Worm (Caenorhabditis elegans) whole organism, L4 larva: ENCODE data around the gene srlf-21.

ENCODE experiments used
- D1046.2 ChIP-seq: fragments of 200-800 bp; sonication (Bioruptor generic); IDR thresholded peaks from 2 replicates; pipeline ENCODE4 v1.3.6; 2022; ENCODE audit warnings: missing genetic modification characterization, missing compliant biosample characterization
- F10B5.3 ChIP-seq: sonication (generic microtip); optimal IDR thresholded peaks from 2 replicates; lab custom pipeline; 2016; ENCODE audit warnings: mild to moderate bottlenecking, missing genetic modification characterization, missing compliant biosample characterization
- F26F4.8 ChIP-seq: fragments of 200-800 bp; sonication (Bioruptor generic); conservative IDR thresholded peaks from 2 replicates; pipeline ENCODE4 v1.3.6; 2022; ENCODE audit warnings: missing genetic modification characterization, missing compliant biosample characterization
- F37D6.2 ChIP-seq: sonication (generic microtip); optimal IDR thresholded peaks from 2 replicates; lab custom pipeline; 2016; ENCODE audit warnings: mild to moderate bottlenecking, missing genetic modification characterization, missing compliant biosample characterization
- F44E2.7 ChIP-seq: fragments of 200-800 bp; sonication (Bioruptor generic); IDR thresholded peaks from 2 replicates; pipeline ENCODE4 v2.1.2; 2022; ENCODE audit warnings: missing genetic modification characterization, missing compliant biosample characterization
- R02D3.7 ChIP-seq: fragments of 150-350 bp; sonication (generic microtip); optimal IDR thresholded peaks from 3 replicates; lab custom pipeline; 2014; ENCODE audit warnings: missing biosample characterization, missing genetic modification characterization
- Y48G9A.11 ChIP-seq: fragments of 200-800 bp; sonication (Bioruptor generic); IDR thresholded peaks from 2 replicates; pipeline ENCODE4 v1.3.6; 2022; ENCODE audit warnings: missing genetic modification reagents, missing genetic modification characterization, missing compliant biosample characterization
- Y75B8A.6 ChIP-seq: fragments of 200-800 bp; sonication (Bioruptor generic); IDR thresholded peaks from 2 replicates; pipeline ENCODE4 v1.3.6; 2022; ENCODE audit warnings: missing genetic modification reagents, missing genetic modification characterization, missing compliant biosample characterization
- ZK337.2 ChIP-seq: fragments of 200-800 bp; sonication (Bioruptor generic); IDR thresholded peaks from 2 replicates; pipeline ENCODE4 v1.3.6; 2022; ENCODE audit warnings: missing genetic modification reagents, missing genetic modification characterization, missing compliant biosample characterization
- aha-1 ChIP-seq: fragments of 150-350 bp; peaks from one replicate; lab custom pipeline; 2014; ENCODE audit warnings: missing biosample characterization, missing genetic modification characterization
- aly-2 ChIP-seq: sonication (generic microtip); optimal IDR thresholded peaks from 2 replicates; lab custom pipeline; 2018; ENCODE audit warnings: missing biosample characterization, missing genetic modification characterization
- ceh-28 ChIP-seq: fragments of 150-350 bp; optimal IDR thresholded peaks from 2 replicates; lab custom pipeline; 2014; ENCODE audit warnings: missing biosample characterization, missing genetic modification reagents, missing genetic modification characterization
- cey-2 ChIP-seq: sonication (generic microtip); optimal IDR thresholded peaks from 3 replicates; lab custom pipeline; 2017; ENCODE audit warnings: missing genetic modification characterization, mild to moderate bottlenecking, missing compliant biosample characterization, antibody characterized with exemption, borderline replicate concordance; ENCODE audit not compliant: insufficient read depth
- duxl-1 ChIP-seq: sonication (generic microtip); optimal IDR thresholded peaks from 2 replicates; lab custom pipeline; 2016; ENCODE audit warnings: mild to moderate bottlenecking, missing genetic modification characterization, moderate library complexity, missing compliant biosample characterization; ENCODE audit not compliant: poor library complexity
- fkh-10 ChIP-seq: fragments of 150-350 bp; optimal IDR thresholded peaks from 2 replicates; lab custom pipeline; 2014; ENCODE audit warnings: missing biosample characterization, missing genetic modification reagents, missing genetic modification characterization
- gei-8 ChIP-seq: fragments of 200-800 bp; sonication (Bioruptor generic); optimal IDR thresholded peaks from 2 replicates; lab custom pipeline; 2018; ENCODE audit warnings: mild to moderate bottlenecking, missing genetic modification characterization, missing compliant biosample characterization
- hlh-30 ChIP-seq: sonication (generic microtip); optimal IDR thresholded peaks from 2 replicates; lab custom pipeline; 2017; ENCODE audit warnings: antibody characterized with exemption, mild to moderate bottlenecking, missing genetic modification characterization, missing compliant biosample characterization; ENCODE audit not compliant: insufficient read depth
- lim-7 ChIP-seq: fragments of 200-800 bp; sonication (Bioruptor generic); IDR thresholded peaks from 2 replicates; pipeline ENCODE4 v1.3.6; 2022; ENCODE audit warnings: missing genetic modification characterization, missing compliant biosample characterization
- lin-1 ChIP-seq: fragments of 200-800 bp; sonication (Bioruptor generic); IDR thresholded peaks from 2 replicates; pipeline ENCODE4 v1.3.6; 2022; ENCODE audit warnings: missing genetic modification reagents, missing genetic modification characterization, missing compliant biosample characterization
- lin-29 ChIP-seq: fragments of 200-800 bp; sonication (Bioruptor generic); IDR thresholded peaks from 2 replicates; pipeline ENCODE4 v1.3.6; 2022; ENCODE audit warnings: missing genetic modification reagents, missing genetic modification characterization, missing compliant biosample characterization
- lir-3 ChIP-seq: sonication (generic microtip); optimal IDR thresholded peaks from 2 replicates; lab custom pipeline; 2016; ENCODE audit warnings: mild to moderate bottlenecking, missing genetic modification characterization, missing compliant biosample characterization
- madf-5 ChIP-seq, 2 experiments: fragments of 200-800 bp; sonication (Bioruptor generic); IDR thresholded peaks; 2 replicates each; pipeline ENCODE4 v1.3.6; 2022; ENCODE audit warnings: missing compliant biosample characterization in 2 of 2, missing genetic modification characterization in 2 of 2
- madf-9 ChIP-seq: fragments of 200-800 bp; sonication (Bioruptor generic); conservative IDR thresholded peaks from 2 replicates; pipeline ENCODE4 v1.3.6; 2022; ENCODE audit warnings: missing genetic modification reagents, missing genetic modification characterization, missing compliant biosample characterization
- mep-1 ChIP-seq: fragments of 150-350 bp; sonication (generic microtip); optimal IDR thresholded peaks from 3 replicates; lab custom pipeline; 2014; ENCODE audit warnings: missing biosample characterization, missing genetic modification characterization
- nhr-102 ChIP-seq: sonication (generic microtip); optimal IDR thresholded peaks from 2 replicates; lab custom pipeline; 2016; ENCODE audit warnings: mild to moderate bottlenecking, missing genetic modification characterization, moderate library complexity, missing compliant biosample characterization
- php-3 ChIP-seq: fragments of 200-800 bp; sonication (Bioruptor generic); IDR thresholded peaks from 2 replicates; pipeline ENCODE4 v1.3.6; 2022; ENCODE audit warnings: missing genetic modification reagents, missing genetic modification characterization, missing compliant biosample characterization
- saeg-2 ChIP-seq: fragments of 200-800 bp; sonication (Bioruptor generic); IDR thresholded peaks from 2 replicates; pipeline ENCODE4 v1.3.6; 2022; ENCODE audit warnings: missing genetic modification reagents, missing genetic modification characterization, missing compliant biosample characterization
- set-16 ChIP-seq: fragments of 200-800 bp; sonication (Bioruptor generic); IDR thresholded peaks from 2 replicates; pipeline ENCODE4 v1.3.6; 2022; ENCODE audit warnings: missing genetic modification reagents, missing genetic modification characterization, missing compliant biosample characterization
- snpc-1.2 ChIP-seq: fragments of 200-800 bp; sonication (Bioruptor generic); IDR thresholded peaks from 2 replicates; pipeline ENCODE4 v1.3.6; 2022; ENCODE audit warnings: missing genetic modification reagents, missing genetic modification characterization, missing compliant biosample characterization
- unc-39 ChIP-seq: sonication (generic microtip); optimal IDR thresholded peaks from 2 replicates; lab custom pipeline; 2017; ENCODE audit warnings: missing biosample characterization, missing genetic modification characterization
- zip-11 ChIP-seq: fragments of 200-800 bp; sonication (Bioruptor generic); IDR thresholded peaks from 2 replicates; pipeline ENCODE4 v1.3.6; 2022; ENCODE audit warnings: missing genetic modification characterization, missing compliant biosample characterization
- zip-2 ChIP-seq: fragments of 150-350 bp; optimal IDR thresholded peaks from 2 replicates; lab custom pipeline; 2014; ENCODE audit warnings: missing biosample characterization, missing genetic modification characterization

The srlf-21 gene

ce11 chrV:890423-890822 lies at the start of gene srlf-21:
Gene srlf-21, minus strand, starts transcription at chrV:890523.
- TF ChIP-seq madf-5 (GFP tag; IDR thresholded peaks at IDR 0.05; lab: Robert Waterston, UW) = no peak
- TF ChIP-seq mep-1 (tag; lab: Kevin White, UChicago) = no peak
- TF ChIP-seq lir-3 (tag; lab: Kevin White, UChicago) = no peak
- no peak for TF ChIP-seq nhr-102 (tag; lab: Kevin White, UChicago)
- no peak for TF ChIP-seq zip-2 (tag; lab: Kevin White, UChicago)
- no peak for TF ChIP-seq R02D3.7 (tag; lab: Kevin White, UChicago)
- no peak for TF ChIP-seq hlh-30 (tag; lab: Kevin White, UChicago)
- TF ChIP-seq madf-9 (GFP tag; lab: Robert Waterston, UW) = no peak
- TF ChIP-seq Y48G9A.11 (GFP tag; lab: Robert Waterston, UW) = no peak
- TF ChIP-seq php-3 = no peak
- TF ChIP-seq unc-39 = no peak
- TF ChIP-seq gei-8 = no peak
- no peak for TF ChIP-seq F37D6.2
- no peak for TF ChIP-seq lin-29 (GFP tag; lab: Robert Waterston, UW)
- TF ChIP-seq ZK337.2 (GFP tag; lab: Robert Waterston, UW) = no peak
- TF ChIP-seq F10B5.3 (tag; lab: Kevin White, UChicago) = no peak

ce11 chrV:939341-939740 lies 49.0 kb upstream of the srlf-21 start:
- no peak for TF ChIP-seq snpc-1.2
- TF ChIP-seq Y75B8A.6 = no peak
- TF ChIP-seq aly-2 (tag; lab: Kevin White, UChicago) = no peak
- TF ChIP-seq, all 104 proteins: peak for 0

DNA sequence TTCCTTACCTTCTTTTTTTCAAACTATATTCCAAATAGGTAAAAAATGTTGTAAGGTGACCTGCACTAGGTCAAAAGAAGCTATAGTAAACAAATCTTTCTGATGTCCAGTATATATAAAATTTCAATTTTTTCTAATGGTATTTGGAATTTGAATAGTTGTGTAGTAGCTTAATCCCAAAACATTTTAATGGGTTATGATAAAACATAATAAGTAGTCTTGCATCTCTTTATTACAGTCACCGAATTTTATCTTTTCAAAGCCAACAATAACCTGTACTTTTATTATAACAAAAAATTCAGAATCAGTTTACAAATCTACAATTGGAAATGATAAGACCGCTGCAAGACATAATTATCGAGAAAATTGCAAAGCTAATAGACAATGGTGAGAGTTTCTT lies 27.2 kb upstream of the srlf-21 start, which contains the start of gene H24K24.2:
Gene H24K24.2 (plus strand): TSS at position 301 of the 400 bp plus-strand sequence.
- no peak for TF ChIP-seq lin-1 (GFP tag; lab: Robert Waterston, UW)
- TF ChIP-seq hlh-30 (tag; lab: Kevin White, UChicago) = no peak
- no peak for TF ChIP-seq aly-2 (tag; lab: Kevin White, UChicago)
- no peak for TF ChIP-seq D1046.2 (GFP tag; lab: Robert Waterston, UW)
- no peak for TF ChIP-seq F44E2.7 (GFP tag; lab: Robert Waterston, UW)
- TF ChIP-seq zip-11 (GFP tag; lab: Robert Waterston, UW) = no peak
- no peak for TF ChIP-seq saeg-2 (GFP tag; lab: Robert Waterston, UW)
- TF ChIP-seq lim-7 = no peak
- TF ChIP-seq Y48G9A.11 (GFP tag; lab: Robert Waterston, UW) = no peak
- TF ChIP-seq duxl-1 (tag; lab: Kevin White, UChicago) = no peak
- TF ChIP-seq cey-2 (tag; lab: Kevin White, UChicago) = no peak

DNA sequence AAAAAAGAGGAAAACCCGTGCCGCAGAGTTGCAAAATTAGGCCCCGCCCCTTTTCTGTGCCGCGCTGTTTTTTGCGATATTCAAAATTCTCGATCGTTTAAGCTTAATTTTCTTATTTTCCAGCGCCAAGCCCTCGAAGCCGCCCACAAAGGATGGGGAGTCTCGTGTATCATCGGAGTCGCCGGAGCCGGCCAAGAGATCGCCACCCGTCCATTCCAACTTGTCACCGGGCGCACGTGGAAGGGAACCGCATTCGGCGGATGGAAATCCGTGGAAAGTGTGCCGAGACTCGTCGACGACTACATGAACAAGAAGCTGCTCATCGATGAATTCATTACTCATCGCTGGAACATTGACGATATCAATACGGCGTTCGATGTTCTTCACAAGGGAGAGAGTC lies 25.4 kb upstream of the srlf-21 start:
- TF ChIP-seq set-16 (GFP tag; lab: Robert Waterston, UW) = peak; percentile 74
- no peak for TF ChIP-seq ZK337.2 (GFP tag; lab: Robert Waterston, UW)
- TF ChIP-seq F26F4.8 = no peak
- TF ChIP-seq zip-11 (GFP tag; lab: Robert Waterston, UW) = no peak
- TF ChIP-seq lin-29 (GFP tag; lab: Robert Waterston, UW) = no peak

- no peak for TF ChIP-seq ceh-28 (tag; lab: Kevin White, UChicago)
- TF ChIP-seq lin-1 (GFP tag; lab: Robert Waterston, UW) = no peak
- no peak for TF ChIP-seq zip-2 (tag; lab: Kevin White, UChicago)
- no peak for TF ChIP-seq fkh-10 (GFP tag; lab: Kevin White, UChicago)
- no peak for TF ChIP-seq F10B5.3 (tag; lab: Kevin White, UChicago)
- no peak for TF ChIP-seq ZK337.2 (GFP tag; lab: Robert Waterston, UW)
- TF ChIP-seq aha-1 (tag; lab: Kevin White, UChicago) = no peak
These were observed 21.2 kb upstream of the srlf-21 start, which contains the start of gene adh-5 for ce11 chrV:911474-911873. Gene adh-5, plus strand, starts transcription at chrV:911774.
